Fruit fly (Drosophila melanogaster) whole organism, adult: ENCODE data around the gene CARPB.

ENCODE experiments used
- CG11617 ChIP-seq: fragments of 200-800 bp; sonication (Bioruptor generic); optimal IDR thresholded peaks from 2 replicates; lab custom pipeline; 2017; ENCODE audit warnings: mild to moderate bottlenecking, missing biosample characterization, missing genetic modification reagents, missing genetic modification characterization
- Clk ChIP-seq: fragments of 200-800 bp; sonication (Bioruptor generic); optimal IDR thresholded peaks from 2 replicates; lab custom pipeline; 2017; ENCODE audit warnings: missing biosample characterization, missing genetic modification characterization
- Hr96 ChIP-seq: fragments of 200-800 bp; sonication (Bioruptor generic); optimal IDR thresholded peaks from 2 replicates; lab custom pipeline; 2016; ENCODE audit warnings: missing biosample characterization, missing genetic modification characterization
- bab1 ChIP-seq: fragments of 200-800 bp; sonication (Bioruptor generic); optimal IDR thresholded peaks from 3 replicates; lab custom pipeline; 2019; ENCODE audit warnings: missing biosample characterization, mild to moderate bottlenecking, missing genetic modification characterization, moderate library complexity
- cic ChIP-seq: fragments of 200-800 bp; sonication (Bioruptor generic); optimal IDR thresholded peaks from 2 replicates; lab custom pipeline; 2017; ENCODE audit warnings: missing biosample characterization, mild to moderate bottlenecking, missing genetic modification characterization, moderate library complexity
- pad ChIP-seq: fragments of 200-800 bp; sonication (Bioruptor generic); optimal IDR thresholded peaks from 3 replicates; lab custom pipeline; 2017; ENCODE audit warnings: missing biosample characterization, missing genetic modification characterization, mild to moderate bottlenecking, moderate library complexity, missing genetic modification reagents
- toe ChIP-seq: fragments of 200-800 bp; sonication (Bioruptor generic); optimal IDR thresholded peaks from 2 replicates; lab custom pipeline; 2016; ENCODE audit warnings: missing biosample characterization, missing genetic modification characterization

DNA sequence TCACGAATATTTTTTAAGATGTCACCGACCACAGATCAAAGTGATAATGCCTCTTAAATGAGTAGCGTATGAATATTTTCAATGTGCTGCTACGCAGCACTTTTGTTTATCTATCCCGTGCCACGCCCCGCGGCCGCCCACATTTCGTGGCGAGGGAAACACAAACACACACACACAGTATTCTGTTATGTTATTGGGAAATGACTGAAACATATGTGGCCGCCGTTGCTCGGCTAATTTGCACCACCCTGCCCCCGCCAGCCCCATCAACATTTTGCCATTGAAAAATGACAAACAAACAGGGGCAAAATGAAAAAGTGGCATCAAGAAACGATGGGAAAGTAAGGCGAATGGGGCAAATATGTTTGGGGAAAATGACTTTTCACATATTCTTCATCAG, 94.2 kb downstream of the CARPB start:
- no peak for TF ChIP-seq toe (GFP tag; lab: Kevin White, UChicago)
- TF ChIP-seq bab1 (GFP tag; lab: Kevin White, UChicago), result no peak
- no peak for TF ChIP-seq pad (GFP tag; lab: Kevin White, UChicago)
- no peak for TF ChIP-seq Clk (GFP tag; lab: Kevin White, UChicago)
- no peak for TF ChIP-seq Hr96 (GFP tag; lab: Kevin White, UChicago)
- TF ChIP-seq cic (GFP tag; lab: Kevin White, UChicago), result no peak
- no peak for TF ChIP-seq CG11617
